Fruit fly (Drosophila melanogaster): ENCODE measurements around the gene CG13481.

- TF ChIP-seq Myc (optimal IDR thresholded peaks at IDR 0.05) (no peak), psq (optimal IDR thresholded peaks at IDR 0.05) (no peak), Sin3A (optimal IDR thresholded peaks at IDR 0.05) (no peak), h (optimal IDR thresholded peaks at IDR 0.05) (no peak)
Measured at dm6 chr3L:14364701-14365100, 4.8 kb downstream of the CG13481 start.

Data from Kc167 (cell line).